Fruit fly (Drosophila melanogaster): ENCODE results near the gene RanBP3.

RanBP3 gene

DNA sequence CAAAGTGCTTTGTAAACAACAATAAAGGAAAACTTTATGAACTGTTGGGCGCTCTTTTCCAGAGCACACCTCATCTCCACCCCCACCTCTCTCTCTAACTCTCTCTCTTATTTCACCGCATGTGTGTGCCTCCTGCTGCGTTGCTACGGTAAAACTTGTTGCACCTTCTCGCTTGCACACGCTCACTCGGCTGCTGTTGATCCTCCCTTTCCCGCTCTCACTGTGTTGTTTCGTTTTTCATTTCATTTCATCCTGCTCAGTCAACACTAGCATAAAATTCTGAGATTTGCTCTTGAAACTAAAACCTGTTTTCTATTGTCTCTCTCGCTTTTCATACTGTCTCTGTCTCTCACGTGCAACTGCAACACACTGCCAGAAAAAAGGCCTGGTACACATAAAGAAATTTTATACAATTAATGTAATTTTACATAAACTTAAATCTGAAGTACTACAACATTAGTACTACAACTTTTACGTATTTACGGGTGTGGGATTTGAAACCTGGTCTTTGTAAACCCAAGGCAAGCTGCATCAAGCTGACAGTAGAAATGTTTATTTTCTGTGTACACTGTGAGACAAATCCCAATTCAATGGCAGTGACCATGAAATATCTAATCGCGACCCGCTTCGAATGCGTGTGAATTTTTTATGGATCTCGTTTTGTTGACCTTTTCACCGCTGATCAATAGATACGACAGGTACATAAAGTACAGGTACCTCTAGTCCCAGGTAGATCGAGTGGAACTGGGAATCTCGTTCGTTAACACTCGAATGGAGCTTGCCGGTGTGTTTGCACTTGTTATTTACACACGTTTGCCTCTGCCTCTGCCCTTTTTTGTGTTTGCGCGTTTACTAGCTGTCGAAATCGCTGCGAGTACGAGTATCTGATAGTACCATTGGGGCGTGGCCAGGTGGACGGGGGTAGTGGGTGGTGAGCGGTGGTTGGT is 30.1 kb upstream of the RanBP3 start (continued):
- TF ChIP-seq salm (tag; optimal IDR thresholded peaks at IDR 0.05) (peak; percentile 58), CG33557 (GFP tag; optimal IDR thresholded peaks at IDR 0.05) (peak; percentile 92), CG13296 (GFP tag; optimal IDR thresholded peaks at IDR 0.05) (peak; percentile 76), CG6254 (GFP tag; optimal IDR thresholded peaks at IDR 0.05) (peak; percentile 94), Med (GFP tag) (peak; percentile 91), corto (GFP tag; optimal IDR thresholded peaks at IDR 0.05) (peak; percentile 85), sr (GFP tag; IDR thresholded peaks at IDR 0.05) (peak; percentile 16; the same call in 1 of the 3 replicates), luna (GFP tag; optimal IDR thresholded peaks at IDR 0.05) (no peak), CG9727 (GFP tag; optimal IDR thresholded peaks at IDR 0.05) (peak; percentile 93), CG10654 (GFP tag; optimal IDR thresholded peaks at IDR 0.05) (peak; percentile 76), Oaz (GFP tag; IDR thresholded peaks at IDR 0.05) (no peak), E2f1 (GFP tag; IDR thresholded peaks at IDR 0.05) (peak; percentile 78), tup (GFP tag; optimal IDR thresholded peaks at IDR 0.05) (peak; percentile 30), tna (GFP tag; IDR thresholded peaks at IDR 0.05; ENCODE audit: partially characterized antibody) (no peak), H2.0 (GFP tag; IDR thresholded peaks at IDR 0.05) (peak; percentile 85), hkb (optimal IDR thresholded peaks at IDR 0.05) (no peak), hkb (GFP tag; IDR thresholded peaks at IDR 0.05) (peak; percentile 80), Fer1 (GFP tag; optimal IDR thresholded peaks at IDR 0.05) (peak; percentile 84), Meics (GFP tag; optimal IDR thresholded peaks at IDR 0.05) (peak; percentile 78), CG30403 (GFP tag; optimal IDR thresholded peaks at IDR 0.05) (peak; percentile 92), CoRest (tag; optimal IDR thresholded peaks at IDR 0.05) (peak; percentile 89), Opbp (GFP tag; IDR thresholded peaks at IDR 0.05; ENCODE audit: partially characterized antibody) (no peak), tin (GFP tag; optimal IDR thresholded peaks at IDR 0.05) (peak; percentile 92), CG5245 (GFP tag; optimal IDR thresholded peaks at IDR 0.05) (peak; percentile 81), CG10979 (tag; optimal IDR thresholded peaks at IDR 0.05) (peak; percentile 97), CG14667 (GFP tag; IDR thresholded peaks at IDR 0.05) (peak; percentile 80), TFAM (GFP tag; optimal IDR thresholded peaks at IDR 0.05) (peak; percentile 61), PHDP (tag; optimal IDR thresholded peaks at IDR 0.05) (peak; percentile 82), CG31224 (GFP tag; IDR thresholded peaks at IDR 0.05) (peak; percentile 8), Xbp1 (GFP tag; optimal IDR thresholded peaks at IDR 0.05) (peak; percentile 91), lmd (GFP tag; IDR thresholded peaks at IDR 0.05) (peak; percentile 80), Usf (GFP tag; optimal IDR thresholded peaks at IDR 0.05) (peak; percentile 84), tx (GFP tag; optimal IDR thresholded peaks at IDR 0.05) (peak; percentile 72), CG3281 (GFP tag; optimal IDR thresholded peaks at IDR 0.05) (peak; percentile 62), gsb-n (tag; optimal IDR thresholded peaks at IDR 0.05) (peak; percentile 95), lola (GFP tag; optimal IDR thresholded peaks at IDR 0.05) (peak in 1 of 3 experiments; percentile 97), Nf-YB (GFP tag; optimal IDR thresholded peaks at IDR 0.05) (peak; percentile 64), CG6683 (GFP tag; optimal IDR thresholded peaks at IDR 0.05) (peak; percentile 79), CG5953 (GFP tag; IDR thresholded peaks at IDR 0.05) (peak; percentile 71), CG8924 (tag; optimal IDR thresholded peaks at IDR 0.05) (peak; percentile 92), CG10543 (GFP tag; optimal IDR thresholded peaks at IDR 0.05) (peak; percentile 91), Hr3 (GFP tag; optimal IDR thresholded peaks at IDR 0.05) (peak; percentile 89), ato (GFP tag; IDR thresholded peaks at IDR 0.05; ENCODE audit: partially characterized antibody) (no peak), CG10274 (GFP tag; optimal IDR thresholded peaks at IDR 0.05) (peak; percentile 44), CG10366 (GFP tag; IDR thresholded peaks at IDR 0.05) (peak; percentile 76), bab2 (GFP tag; optimal IDR thresholded peaks at IDR 0.05) (peak; percentile 78), Drgx (GFP tag; IDR thresholded peaks at IDR 0.05) (peak; percentile 88), CkIIα-i1 (GFP tag; IDR thresholded peaks at IDR 0.05) (peak; percentile 5; the same call in 1 of the 2 replicates)
